Fruit fly (Drosophila melanogaster) Kc167 (cell line): ENCODE measurements around the gene PIG-Wb.

Experiments used
- Myc ChIP-seq: fragments of >200 bp; optimal IDR thresholded peaks from 2 replicates; lab custom pipeline; 2017; ENCODE audit warnings: missing external identifiers
- Sin3A ChIP-seq: fragments of >200 bp; optimal IDR thresholded peaks from 2 replicates; lab custom pipeline; 2018; ENCODE audit warnings: missing external identifiers
- h ChIP-seq: fragments of >200 bp; optimal IDR thresholded peaks from 3 replicates; lab custom pipeline; 2018; ENCODE audit warnings: missing external identifiers
- insv ChIP-seq: fragments of >200 bp; optimal IDR thresholded peaks from 3 replicates; lab custom pipeline; 2018; ENCODE audit warnings: missing external identifiers
- psq ChIP-seq: fragments of >200 bp; optimal IDR thresholded peaks from 2 replicates; lab custom pipeline; 2017; ENCODE audit warnings: missing external identifiers
- ttk ChIP-seq: sonication (Bioruptor generic); optimal IDR thresholded peaks from 2 replicates; lab custom pipeline; 2017; ENCODE audit warnings: missing external identifiers

The PIG-Wb gene

dm6 chr3L:1692122-1692786 lies 45.7 kb downstream of the PIG-Wb start:
- TF ChIP-seq insv (lab: Kevin White, UChicago), result no peak
- no peak for TF ChIP-seq h (lab: Kevin White, UChicago)
- no peak for TF ChIP-seq Sin3A
- TF ChIP-seq Myc (lab: Kevin White, UChicago), result no peak
- TF ChIP-seq ttk (lab: Kevin White, UChicago), result no peak
- no peak for TF ChIP-seq psq (lab: Kevin White, UChicago)

dm6 chr3L:1690727-1691413 lies 47.0 kb downstream of the PIG-Wb start:
- TF ChIP-seq Sin3A (no peak), ttk (lab: Kevin White, UChicago) (no peak), psq (lab: Kevin White, UChicago) (no peak), Myc (lab: Kevin White, UChicago) (no peak), insv (lab: Kevin White, UChicago) (no peak), h (lab: Kevin White, UChicago) (no peak)

dm6 chr3L:1688569-1688968 lies 49.3 kb downstream of the PIG-Wb start:
- no peak for TF ChIP-seq insv (lab: Kevin White, UChicago)

dm6 chr3L:1688161-1688560 lies 49.7 kb downstream of the PIG-Wb start:
- TF ChIP-seq Sin3A (no peak), ttk (lab: Kevin White, UChicago) (no peak), psq (lab: Kevin White, UChicago) (no peak), h (lab: Kevin White, UChicago) (no peak), Myc (lab: Kevin White, UChicago) (no peak), insv (lab: Kevin White, UChicago) (no peak)
